Worm (Caenorhabditis elegans): ENCODE results near the gene Y41C4A.12.

The Y41C4A.12 gene

DNA sequence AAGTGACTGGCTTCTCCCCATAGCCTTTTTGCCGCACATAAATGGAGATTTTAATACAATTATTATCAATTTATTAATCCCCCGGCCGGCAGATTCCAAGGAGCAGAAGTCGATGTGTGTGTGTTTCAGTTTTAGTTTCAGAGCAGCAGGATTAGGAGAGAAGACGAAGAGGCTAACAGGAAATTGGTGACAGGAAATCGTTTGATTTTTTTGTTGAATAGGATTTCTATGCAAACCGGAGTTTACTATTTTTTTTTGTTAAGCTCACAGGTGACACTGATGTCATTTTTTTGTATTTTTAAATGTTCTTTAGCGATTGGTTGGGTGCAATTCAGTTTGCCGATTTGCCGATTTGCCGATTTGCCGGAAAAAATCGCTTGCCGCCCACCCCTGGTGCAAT, 46.0 kb downstream of the Y41C4A.12 start:
- TF ChIP-seq F16B12.6 (tag; optimal IDR thresholded peaks at IDR 0.05): no peak
- TF ChIP-seq alr-1 (tag; optimal IDR thresholded peaks at IDR 0.05; ENCODE audit: borderline replicate concordance): no peak
- TF ChIP-seq ceh-88 (GFP tag; IDR thresholded peaks at IDR 0.05): no peak
- TF ChIP-seq isw-1 (GFP tag; IDR thresholded peaks at IDR 0.05): no peak
- TF ChIP-seq nhr-84 (tag; optimal IDR thresholded peaks at IDR 0.05): no peak
- no peak for TF ChIP-seq egl-27 (tag; optimal IDR thresholded peaks at IDR 0.05)
- TF ChIP-seq nhr-85 (tag): peak; percentile 57
- TF ChIP-seq hlh-17 (GFP tag; optimal IDR thresholded peaks at IDR 0.05; ENCODE audit: borderline replicate concordance): no peak
- TF ChIP-seq lin-15B (tag; optimal IDR thresholded peaks at IDR 0.05): no peak
- no peak for TF ChIP-seq hlh-4 (tag; optimal IDR thresholded peaks at IDR 0.05)
- no peak for TF ChIP-seq vab-15 (tag; optimal IDR thresholded peaks at IDR 0.05)
- TF ChIP-seq jun-1 (tag; optimal IDR thresholded peaks at IDR 0.05): no peak
- TF ChIP-seq fkh-10 (GFP tag; optimal IDR thresholded peaks at IDR 0.05): no peak
- TF ChIP-seq blmp-1 (tag; optimal IDR thresholded peaks at IDR 0.05): no peak
- no peak for TF ChIP-seq dpl-1 (GFP tag; optimal IDR thresholded peaks at IDR 0.05)
- TF ChIP-seq snpc-4 (tag; optimal IDR thresholded peaks at IDR 0.05): no peak
- no peak for TF ChIP-seq fkh-8 (tag; optimal IDR thresholded peaks at IDR 0.05)
- TF ChIP-seq lsy-2 (tag; optimal IDR thresholded peaks at IDR 0.05): no peak
- TF ChIP-seq lin-13 (GFP tag; optimal IDR thresholded peaks at IDR 0.05): no peak
- TF ChIP-seq unc-86 (tag; optimal IDR thresholded peaks at IDR 0.05): no peak
- no peak for TF ChIP-seq zag-1 (tag; optimal IDR thresholded peaks at IDR 0.05)
- TF ChIP-seq lin-35 (GFP tag; optimal IDR thresholded peaks at IDR 0.05): no peak
- TF ChIP-seq dsc-1 (tag; optimal IDR thresholded peaks at IDR 0.05): peak; percentile 71
- TF ChIP-seq sox-4 (tag; optimal IDR thresholded peaks at IDR 0.05): peak; percentile 3
- TF ChIP-seq unc-30 (tag; optimal IDR thresholded peaks at IDR 0.05): no peak

All from whole organism, L1 larva.